Fruit fly (Drosophila melanogaster) whole organism: Measurements from ENCODE around the gene chif.

Experiments
- psq ChIP-seq: fragments of >200 bp; optimal IDR thresholded peaks from 2 replicates; lab custom pipeline; 2017
- usp ChIP-seq: fragments of >200 bp; optimal IDR thresholded peaks from 2 replicates; lab custom pipeline; 2017; ENCODE audit warnings: missing biosample characterization, missing genetic modification characterization, mixed read lengths

dm6 chr2L:16316410-16316809 is 36.0 kb downstream of the chif start:
- TF ChIP-seq psq (lab: Kevin White, UChicago) (no peak), usp (GFP tag; lab: Kevin White, UChicago) (no peak)
